Worm (Caenorhabditis elegans) whole organism, L3 larva: ENCODE results near the gene D2007.1.

Experiments
- ama-1 ChIP-seq: fragments of 150-350 bp; optimal IDR thresholded peaks from 2 replicates; lab custom pipeline; 2018
- hmg-11 ChIP-seq: sonication (generic microtip); optimal IDR thresholded peaks from 2 replicates; lab custom pipeline; 2016; ENCODE audit warnings: missing genetic modification characterization, missing compliant biosample characterization
- pqm-1 ChIP-seq: fragments of 150-350 bp; optimal IDR thresholded peaks from 2 replicates; lab custom pipeline; 2017; ENCODE audit warnings: missing biosample characterization, missing genetic modification characterization, inconsistent platforms
- tbx-2 ChIP-seq: sonication (generic microtip); optimal IDR thresholded peaks from 2 replicates; lab custom pipeline; 2016; ENCODE audit warnings: mild to moderate bottlenecking, missing genetic modification characterization, missing compliant biosample characterization
- ztf-11 ChIP-seq: fragments of 150-350 bp; optimal IDR thresholded peaks from 2 replicates; lab custom pipeline; 2014; ENCODE audit warnings: missing biosample characterization, missing genetic modification characterization

DNA sequence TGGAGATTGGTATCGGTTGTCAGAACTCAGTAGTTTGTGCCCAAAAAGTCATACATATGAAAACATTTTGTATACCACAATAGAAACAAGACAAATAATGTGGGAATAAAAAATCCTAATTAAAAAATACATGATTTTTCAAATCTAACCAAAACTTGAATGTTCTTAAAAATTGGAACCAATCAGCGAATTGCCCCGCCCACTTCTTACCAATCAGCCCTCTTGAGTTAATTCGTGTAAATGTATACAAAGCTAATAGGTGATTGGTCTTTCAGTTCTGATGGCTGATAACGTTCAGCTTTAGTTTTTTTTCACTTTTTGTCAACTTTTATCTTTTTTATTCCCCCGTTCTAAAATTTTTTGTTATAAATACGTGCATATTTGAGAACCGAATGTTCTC is 20.0 kb downstream of the D2007.1 start:
- no peak for TF ChIP-seq ama-1
- TF ChIP-seq hmg-11 (tag; lab: Kevin White, UChicago), result no peak
- TF ChIP-seq tbx-2 (tag; lab: Kevin White, UChicago), result no peak
- TF ChIP-seq ztf-11 (tag; lab: Kevin White, UChicago), result no peak
- no peak for TF ChIP-seq pqm-1
